Fruit fly (Drosophila melanogaster) whole organism, wandering third instar larva: ENCODE results near the gene CG32246.

ENCODE experiments used
- CG32264 ChIP-seq: fragments of 200-800 bp; sonication (Bioruptor generic); optimal IDR thresholded peaks from 2 replicates; lab custom pipeline; 2016; ENCODE audit warnings: missing biosample characterization, missing genetic modification characterization
- CrebA ChIP-seq: fragments of 200-800 bp; sonication (Bioruptor generic); optimal IDR thresholded peaks from 2 replicates; lab custom pipeline; 2016; ENCODE audit warnings: missing biosample characterization, mild to moderate bottlenecking, missing genetic modification characterization, borderline replicate concordance
- Dfd ChIP-seq: fragments of >200 bp; optimal IDR thresholded peaks from 2 replicates; lab custom pipeline; 2017; ENCODE audit warnings: missing biosample characterization, missing genetic modification characterization
- Hr83 ChIP-seq: fragments of 200-300 bp; sonication (Bioruptor generic); optimal IDR thresholded peaks from 2 replicates; lab custom pipeline; 2016; ENCODE audit warnings: missing biosample characterization, mild to moderate bottlenecking, missing genetic modification characterization, moderate library complexity; ENCODE audit not compliant: poor library complexity, severe bottlenecking
- ey ChIP-seq: fragments of 200-800 bp; sonication (Bioruptor generic); optimal IDR thresholded peaks from 2 replicates; lab custom pipeline; 2016; ENCODE audit warnings: missing biosample characterization, missing genetic modification characterization
- h ChIP-seq: fragments of 200-800 bp; sonication (Bioruptor generic); optimal IDR thresholded peaks from 3 replicates; lab custom pipeline; 2016; ENCODE audit warnings: missing biosample characterization, mild to moderate bottlenecking, missing genetic modification characterization
- jim ChIP-seq: fragments of 175-275, 200-325 bp; sonication (Bioruptor generic); optimal IDR thresholded peaks from 2 replicates; lab custom pipeline; 2016; ENCODE audit warnings: missing biosample characterization, mild to moderate bottlenecking, missing genetic modification characterization
- sage ChIP-seq: fragments of 200-800 bp; sonication (Bioruptor generic); optimal IDR thresholded peaks from 2 replicates; lab custom pipeline; 2016; ENCODE audit warnings: missing biosample characterization, mild to moderate bottlenecking, missing genetic modification characterization

DNA sequence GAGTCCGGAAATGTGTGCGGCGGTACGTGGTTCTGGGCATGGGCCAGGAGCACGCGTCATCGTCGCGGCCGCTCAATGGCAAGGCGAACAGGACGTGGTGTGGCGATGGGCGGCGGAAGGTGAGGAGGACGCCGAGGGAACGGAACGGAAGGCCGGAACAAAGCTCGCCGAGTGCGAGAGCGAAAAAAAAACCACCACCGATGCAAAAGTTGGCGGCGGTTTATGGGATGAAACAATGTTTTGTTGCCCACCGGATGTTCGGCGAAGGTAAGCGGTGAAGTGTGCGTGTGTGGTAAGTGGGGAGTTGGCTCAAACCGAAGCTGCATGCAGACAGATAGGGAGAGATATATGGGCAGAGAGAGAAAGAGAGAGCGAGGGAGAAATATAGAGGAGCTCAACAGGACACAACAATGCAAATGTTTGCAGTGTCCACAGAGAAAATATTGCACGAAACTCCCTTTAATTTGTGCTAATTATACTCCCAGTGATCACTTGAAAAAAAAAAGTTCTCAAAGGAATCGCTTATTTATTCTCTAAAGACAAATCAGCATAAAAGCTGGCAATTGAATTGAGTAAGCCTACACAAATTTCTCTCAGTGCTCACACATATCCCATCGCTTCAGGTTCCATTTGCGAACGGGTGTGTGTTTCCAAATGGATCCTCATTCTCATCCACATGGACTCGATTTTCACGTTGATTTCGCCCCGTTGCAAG is 1.4 kb upstream of the CG32246 start:
- TF ChIP-seq sage (GFP tag; lab: Kevin White, UChicago) = no peak
- no peak for TF ChIP-seq Hr83 (GFP tag; lab: Kevin White, UChicago)
- TF ChIP-seq ey (GFP tag; lab: Kevin White, UChicago) = peak; percentile 68
- no peak for TF ChIP-seq jim (GFP tag; lab: Kevin White, UChicago)
- TF ChIP-seq Dfd = no peak
- peak; percentile 61 for TF ChIP-seq h (GFP tag; lab: Kevin White, UChicago)
- peak; percentile 17 for TF ChIP-seq CG32264 (GFP tag; lab: Kevin White, UChicago)
- TF ChIP-seq CrebA (GFP tag; lab: Kevin White, UChicago) = no peak
